Worm (Caenorhabditis elegans): ENCODE data around the gene lsd-1.
A peak's percentile ranks its signal among the peaks of the same experiment; 100 is the strongest.

- TF ChIP-seq snpc-4 (tag; optimal IDR thresholded peaks at IDR 0.05) (peak; percentile 52), unc-62 (GFP tag; optimal IDR thresholded peaks at IDR 0.05) (no peak), egl-27 (tag; optimal IDR thresholded peaks at IDR 0.05) (no peak), skn-1 (tag; optimal IDR thresholded peaks at IDR 0.05) (no peak), ceh-82 (tag; optimal IDR thresholded peaks at IDR 0.05) (no peak), elt-1 (tag; optimal IDR thresholded peaks at IDR 0.05) (no peak), unc-55 (GFP tag; optimal IDR thresholded peaks at IDR 0.05) (no peak), ama-1 (optimal IDR thresholded peaks at IDR 0.05) (no peak), nhr-12 (tag; optimal IDR thresholded peaks at IDR 0.05) (no peak), aly-2 (tag; optimal IDR thresholded peaks at IDR 0.05) (no peak)
Measured at ce11 chrX:11924158-11924557, 24.5 kb upstream of the lsd-1 start, which contains the start of gene F55G7.1.

Data from whole organism, L2 larva.